Fruit fly (Drosophila melanogaster) whole organism, prepupa: Measurements from ENCODE around the gene Sec23.

Experiments used
- Blimp-1 ChIP-seq: fragments of 200-800 bp; sonication (Bioruptor generic); optimal IDR thresholded peaks from 3 replicates; lab custom pipeline; 2017; ENCODE audit warnings: missing biosample characterization, missing genetic modification characterization, mild to moderate bottlenecking, moderate library complexity, missing genetic modification reagents
- CG11294 ChIP-seq: fragments of 200-800 bp; sonication (Bioruptor generic); IDR thresholded peaks from 2 replicates; pipeline ENCODE4 v1.3.6; 2022; ENCODE audit warnings: missing biosample characterization, missing genetic modification characterization
- CG11902 ChIP-seq: fragments of 200-800 bp; sonication (Bioruptor generic); optimal IDR thresholded peaks from 3 replicates; lab custom pipeline; 2016; ENCODE audit warnings: missing biosample characterization, missing genetic modification characterization
- CG1621 ChIP-seq: fragments of 200-800 bp; sonication (Bioruptor generic); optimal IDR thresholded peaks from 3 replicates; lab custom pipeline; 2018; ENCODE audit warnings: missing biosample characterization, mild to moderate bottlenecking, missing genetic modification characterization
- CG3032 ChIP-seq: fragments of 200-800 bp; optimal IDR thresholded peaks from 2 replicates; lab custom pipeline; 2019; ENCODE audit warnings: missing biosample characterization, mild to moderate bottlenecking, missing genetic modification characterization, moderate library complexity
- CG34406 ChIP-seq: fragments of 200-800 bp; sonication (Bioruptor generic); optimal IDR thresholded peaks from 3 replicates; lab custom pipeline; 2016; ENCODE audit warnings: missing biosample characterization, missing genetic modification characterization
- CG6276 ChIP-seq: fragments of 200-800 bp; sonication (Bioruptor generic); optimal IDR thresholded peaks from 2 replicates; lab custom pipeline; 2017; ENCODE audit warnings: missing biosample characterization, mild to moderate bottlenecking, missing genetic modification characterization
- CG6792 ChIP-seq: fragments of 200-800 bp; sonication (Bioruptor generic); optimal IDR thresholded peaks from 3 replicates; lab custom pipeline; 2016; ENCODE audit warnings: missing biosample characterization, missing genetic modification characterization
- CG6808 ChIP-seq: fragments of 200-800 bp; sonication (Bioruptor generic); optimal IDR thresholded peaks from 3 replicates; lab custom pipeline; 2017; ENCODE audit warnings: missing biosample characterization, missing genetic modification characterization, mild to moderate bottlenecking, moderate library complexity, missing genetic modification reagents
- CG6854 ChIP-seq: fragments of 200-800 bp; sonication (Bioruptor generic); optimal IDR thresholded peaks from 2 replicates; lab custom pipeline; 2017; ENCODE audit warnings: missing biosample characterization, mild to moderate bottlenecking, missing genetic modification characterization
- CG7368 ChIP-seq: fragments of 200-800 bp; sonication (Bioruptor generic); optimal IDR thresholded peaks from 3 replicates; lab custom pipeline; 2016; ENCODE audit warnings: missing biosample characterization, missing genetic modification characterization
- CG8319 ChIP-seq: fragments of 200-800 bp; sonication (Bioruptor generic); optimal IDR thresholded peaks from 3 replicates; lab custom pipeline; 2016; ENCODE audit warnings: missing biosample characterization, missing genetic modification characterization
- Eip75B ChIP-seq: fragments of 200-800 bp; sonication (Bioruptor generic); optimal IDR thresholded peaks from 3 replicates; lab custom pipeline; 2016; ENCODE audit warnings: missing biosample characterization, missing genetic modification characterization
- Ets21C ChIP-seq: fragments of 200-800 bp; sonication (Bioruptor generic); optimal IDR thresholded peaks from 3 replicates; lab custom pipeline; 2016; ENCODE audit warnings: missing biosample characterization, missing genetic modification characterization
- Ets96B ChIP-seq: fragments of 200-800 bp; optimal IDR thresholded peaks from 2 replicates; lab custom pipeline; 2019; ENCODE audit warnings: missing biosample characterization, mild to moderate bottlenecking, missing genetic modification characterization, moderate library complexity
- Gug ChIP-seq: fragments of 200-800 bp; sonication (Bioruptor generic); IDR thresholded peaks from 2 replicates; pipeline ENCODE4 v1.3.6; 2022; ENCODE audit warnings: missing biosample characterization, missing genetic modification characterization
- Hr39 ChIP-seq: fragments of 200-800 bp; sonication (Bioruptor generic); optimal IDR thresholded peaks from 2 replicates; lab custom pipeline; 2016; ENCODE audit warnings: missing biosample characterization, missing genetic modification characterization
- Lpt ChIP-seq: fragments of 200-800 bp; sonication (Bioruptor generic); optimal IDR thresholded peaks from 3 replicates; lab custom pipeline; 2016; ENCODE audit warnings: missing biosample characterization, missing genetic modification characterization
- Met ChIP-seq: fragments of 200-800 bp; sonication (Bioruptor generic); optimal IDR thresholded peaks from 3 replicates; lab custom pipeline; 2016; ENCODE audit warnings: missing biosample characterization, missing genetic modification characterization
- Smox ChIP-seq: fragments of 200-800 bp; sonication (Bioruptor generic); optimal IDR thresholded peaks from 3 replicates; lab custom pipeline; 2016; ENCODE audit warnings: missing biosample characterization, missing genetic modification characterization
- Sox15 ChIP-seq: fragments of 200-800 bp; sonication (Bioruptor generic); optimal IDR thresholded peaks from 3 replicates; lab custom pipeline; 2016; ENCODE audit warnings: missing biosample characterization, missing genetic modification characterization
- achi ChIP-seq: fragments of 200-800 bp; sonication (Bioruptor generic); optimal IDR thresholded peaks from 3 replicates; lab custom pipeline; 2016; ENCODE audit warnings: missing biosample characterization, missing genetic modification characterization
- cyc ChIP-seq: fragments of 200-800 bp; sonication (Bioruptor generic); optimal IDR thresholded peaks from 3 replicates; lab custom pipeline; 2016; ENCODE audit warnings: missing biosample characterization, missing genetic modification characterization
- dac ChIP-seq: fragments of 200-800 bp; sonication (Bioruptor generic); optimal IDR thresholded peaks from 2 replicates; lab custom pipeline; 2017; ENCODE audit warnings: missing biosample characterization, mild to moderate bottlenecking, missing genetic modification characterization
- esn ChIP-seq: fragments of 200-800 bp; sonication (Bioruptor generic); optimal IDR thresholded peaks from 2 replicates; lab custom pipeline; 2016; ENCODE audit warnings: missing biosample characterization, mild to moderate bottlenecking, missing genetic modification characterization, moderate library complexity
- fd59A ChIP-seq: fragments of 200-800 bp; sonication (Bioruptor generic); optimal IDR thresholded peaks from 2 replicates; lab custom pipeline; 2017; ENCODE audit warnings: missing biosample characterization, mild to moderate bottlenecking, missing genetic modification characterization, missing genetic modification reagents
- fd85E ChIP-seq: fragments of 200-800 bp; sonication (Bioruptor generic); optimal IDR thresholded peaks from 3 replicates; lab custom pipeline; 2016; ENCODE audit warnings: missing biosample characterization, missing genetic modification characterization
- fkh ChIP-seq: fragments of 200-800 bp; sonication (Bioruptor generic); optimal IDR thresholded peaks from 3 replicates; lab custom pipeline; 2017; ENCODE audit warnings: missing biosample characterization, mild to moderate bottlenecking, missing genetic modification characterization, moderate library complexity
- lz ChIP-seq: fragments of 200-800 bp; sonication (Bioruptor generic); optimal IDR thresholded peaks from 3 replicates; lab custom pipeline; 2016; ENCODE audit warnings: missing biosample characterization, missing genetic modification characterization
- net ChIP-seq: fragments of 200-800 bp; sonication (Bioruptor generic); optimal IDR thresholded peaks from 3 replicates; lab custom pipeline; 2016; ENCODE audit warnings: missing biosample characterization, missing genetic modification characterization
- pdm3 ChIP-seq: fragments of 200-800 bp; sonication (Bioruptor generic); optimal IDR thresholded peaks from 3 replicates; lab custom pipeline; 2016; ENCODE audit warnings: missing biosample characterization, missing genetic modification characterization
- salr ChIP-seq, 2 experiments: fragments of 200-800 bp; sonication (Bioruptor generic); optimal IDR thresholded peaks; 3 replicates each; lab custom pipeline; 2016 to 2018; ENCODE audit warnings: missing biosample characterization in 2 of 2, missing genetic modification characterization in 2 of 2, mild to moderate bottlenecking in 1 of 2
- spab ChIP-seq: fragments of 200-800 bp; sonication (Bioruptor generic); optimal IDR thresholded peaks from 2 replicates; lab custom pipeline; 2017; ENCODE audit warnings: missing biosample characterization, mild to moderate bottlenecking, missing genetic modification characterization, missing genetic modification reagents
- ss ChIP-seq, 2 experiments: fragments of 200-800 bp; sonication (Bioruptor generic); optimal IDR thresholded peaks; 2 replicates in 1 of 2; 3 replicates in 1 of 2; lab custom pipeline; 2017 to 2018; ENCODE audit warnings: mild to moderate bottlenecking in 2 of 2, missing biosample characterization in 2 of 2, missing genetic modification characterization in 2 of 2, moderate library complexity in 1 of 2
- svp ChIP-seq: fragments of 200-800 bp; sonication (Bioruptor generic); peaks from one replicate; lab custom pipeline; 2016; ENCODE audit warnings: missing biosample characterization, missing genetic modification characterization
- topi ChIP-seq: fragments of 200-800 bp; sonication (Bioruptor generic); optimal IDR thresholded peaks from 3 replicates; lab custom pipeline; 2016; ENCODE audit warnings: missing biosample characterization, missing genetic modification characterization

Gene Sec23

DNA sequence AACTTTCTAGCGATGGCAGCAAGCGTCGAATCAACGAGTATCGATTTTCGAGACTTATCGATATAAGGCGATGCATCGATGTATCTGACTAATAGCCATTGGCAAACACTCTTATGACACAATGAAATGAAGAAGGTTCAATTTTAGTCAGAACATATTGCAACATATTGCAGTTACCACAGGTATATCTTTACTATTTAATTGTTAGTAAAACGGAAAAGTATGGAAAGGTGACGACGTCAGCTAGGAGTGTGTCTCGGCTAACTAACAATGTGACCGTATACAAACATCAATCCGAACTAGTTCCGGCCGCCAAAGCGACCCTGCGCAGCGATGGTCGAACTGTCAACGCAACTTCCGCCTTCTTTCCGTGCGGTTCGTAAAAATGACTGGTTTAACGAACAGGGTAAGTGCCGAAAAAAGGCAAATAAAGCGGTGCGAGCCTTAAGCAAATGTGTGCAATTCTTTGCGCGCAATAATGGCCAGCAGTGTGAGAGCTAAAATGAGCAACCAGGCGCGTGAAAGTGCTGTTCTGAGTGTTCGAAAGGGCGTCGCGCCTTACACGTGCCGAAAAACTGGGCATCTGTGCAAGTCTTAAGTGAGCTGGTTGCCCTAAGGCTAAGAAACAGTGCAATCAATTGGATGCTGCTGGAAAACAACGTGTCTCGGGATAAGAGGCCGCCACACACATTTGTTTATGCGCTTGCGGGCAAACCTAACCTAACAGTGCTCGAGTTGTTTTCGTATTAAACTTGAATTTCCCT, 24.6 kb upstream of the Sec23 start, which contains the start of the genes Dph4, Spec2 and RpL13A (continued):
- TF ChIP-seq CG8319 (GFP tag; lab: Kevin White, UChicago) = peak; percentile 73
- peak; percentile 72 for TF ChIP-seq Blimp-1
- no peak for TF ChIP-seq CG11294 (GFP tag; lab: Robert Waterston, UW)
- TF ChIP-seq esn = peak; percentile 92
- peak; percentile 100 for TF ChIP-seq achi
- TF ChIP-seq CG7368 (GFP tag; lab: Kevin White, UChicago) = peak; percentile 86
- TF ChIP-seq Lpt (GFP tag; lab: Kevin White, UChicago) = no peak
- peak; percentile 82 for TF ChIP-seq fkh (GFP tag; lab: Kevin White, UChicago)
- TF ChIP-seq CG3032 = peak; percentile 75
- TF ChIP-seq Sox15 (GFP tag; lab: Kevin White, UChicago) = peak; percentile 23
- peak; percentile 83 for TF ChIP-seq CG1621
- no peak for TF ChIP-seq Eip75B (GFP tag; lab: Kevin White, UChicago)
- no peak for TF ChIP-seq fd85E (GFP tag; lab: Kevin White, UChicago)
- no peak for TF ChIP-seq spab
- TF ChIP-seq, all 60 proteins: peak for 35

DNA sequence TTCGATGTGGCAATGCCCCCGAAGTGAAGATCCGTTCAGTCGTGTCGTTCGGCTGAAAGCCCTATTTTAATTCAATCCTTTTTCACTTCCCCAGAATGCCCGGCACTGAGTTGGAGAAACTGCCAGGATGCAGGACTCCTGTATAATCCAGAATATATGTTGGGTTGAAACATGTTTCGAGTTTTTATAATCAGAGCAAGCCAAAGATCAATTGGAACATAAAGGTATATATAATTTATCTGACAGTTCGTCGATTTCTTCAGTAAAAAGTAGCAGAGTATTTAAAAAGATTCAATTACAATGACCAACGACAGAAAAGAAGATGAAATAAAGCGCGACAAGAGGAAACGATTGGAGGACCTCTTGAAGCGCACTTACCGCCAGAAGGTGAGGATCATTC, 21.3 kb upstream of the Sec23 start, which contains the start of gene CG31551:
Gene CG31551 (plus strand): TSS at position 301 of the 400 bp plus-strand sequence.
- no peak for TF ChIP-seq ss (GFP tag; optimal IDR thresholded peaks at IDR 0.05; lab: Kevin White, UChicago)
- TF ChIP-seq CG11902 (GFP tag; lab: Kevin White, UChicago) = no peak
- no peak for TF ChIP-seq CG6854 (GFP tag; lab: Kevin White, UChicago)
- no peak for TF ChIP-seq CG34406 (GFP tag; lab: Kevin White, UChicago)
- no peak for TF ChIP-seq cyc (GFP tag; lab: Kevin White, UChicago)
- TF ChIP-seq net = no peak
- TF ChIP-seq Eip75B (GFP tag; lab: Kevin White, UChicago) = no peak
- TF ChIP-seq lz (GFP tag; lab: Kevin White, UChicago) = no peak
- TF ChIP-seq salr (GFP tag; optimal IDR thresholded peaks at IDR 0.05; lab: Kevin White, UChicago) = no peak
- no peak for TF ChIP-seq topi (GFP tag; lab: Kevin White, UChicago)
- no peak for TF ChIP-seq fd59A (GFP tag; lab: Kevin White, UChicago)

DNA sequence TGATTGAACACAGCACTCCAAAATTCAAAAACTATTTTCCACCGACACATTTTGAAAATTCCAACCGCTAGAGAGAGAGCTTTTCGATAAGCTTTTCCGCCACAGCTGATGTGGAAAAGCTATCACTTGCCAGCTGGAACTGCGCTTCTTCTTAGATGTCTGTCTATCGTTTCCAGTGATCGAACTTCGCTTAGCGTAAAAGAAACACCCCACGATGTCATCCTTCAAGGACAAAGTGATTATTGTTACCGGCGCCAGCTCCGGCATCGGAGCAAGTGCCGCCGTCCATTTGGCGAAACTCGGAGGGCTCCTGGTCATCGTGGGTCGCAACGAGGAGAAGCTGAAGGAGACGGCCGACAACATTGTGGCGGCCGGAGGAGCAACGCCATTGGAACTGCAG, 16.7 kb upstream of the Sec23 start, which contains the start of gene CG31549:
Gene CG31549 (plus strand): TSS at position 11 of the 400 bp plus-strand sequence.
- TF ChIP-seq Lpt (GFP tag; lab: Kevin White, UChicago) (no peak), pdm3 (GFP tag; lab: Kevin White, UChicago) (no peak), CG11294 (GFP tag; lab: Robert Waterston, UW) (no peak), dac (no peak), Ets96B (tag; lab: Kevin White, UChicago) (no peak), esn (no peak), CG7368 (GFP tag; lab: Kevin White, UChicago) (no peak), CG6792 (GFP tag; lab: Kevin White, UChicago) (no peak), Hr39 (GFP tag; lab: Kevin White, UChicago) (no peak), Ets21C (no peak), topi (GFP tag; lab: Kevin White, UChicago) (no peak), CG6276 (GFP tag; lab: Kevin White, UChicago) (no peak), Sox15 (GFP tag; lab: Kevin White, UChicago) (no peak), CG6808 (GFP tag; lab: Kevin White, UChicago) (no peak)

DNA sequence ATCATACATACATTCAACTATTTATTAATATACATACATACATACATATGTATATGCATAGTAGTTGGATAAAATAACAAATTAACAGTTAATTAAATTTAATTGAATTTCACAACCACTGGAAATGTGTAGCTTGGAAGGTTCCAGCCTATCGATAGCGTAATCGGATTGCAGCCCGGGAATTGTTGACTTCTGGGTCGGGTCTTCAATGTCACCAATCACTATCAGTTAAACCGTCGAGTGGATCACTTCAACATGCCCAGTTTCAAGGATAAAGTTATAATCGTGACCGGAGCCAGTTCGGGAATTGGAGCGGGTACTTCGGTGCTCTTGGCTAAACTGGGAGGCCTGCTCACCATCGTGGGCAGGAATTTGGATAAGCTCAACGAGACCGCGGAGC, 15.4 kb upstream of the Sec23 start, which contains the start of gene CG12171:
Gene CG12171 (plus strand): TSS at position 191 of the 400 bp plus-strand sequence.
- TF ChIP-seq svp (GFP tag; lab: Kevin White, UChicago) = peak; percentile 98
- no peak for TF ChIP-seq Gug
- TF ChIP-seq CG8319 (GFP tag; lab: Kevin White, UChicago) = no peak
- no peak for TF ChIP-seq Smox (GFP tag; lab: Kevin White, UChicago)
- no peak for TF ChIP-seq Met
- no peak for TF ChIP-seq CG1621
- peak; percentile 8 for TF ChIP-seq esn
